Worm (Caenorhabditis elegans) whole organism, early embryonic: ENCODE measurements around the gene mfsd-13.2.

ENCODE experiments used
- B0310.2 ChIP-seq: sonication (generic microtip); optimal IDR thresholded peaks from 2 replicates; lab custom pipeline; 2016; ENCODE audit warnings: mild to moderate bottlenecking, missing genetic modification characterization, missing compliant biosample characterization
- F13C5.2 ChIP-seq: sonication (generic microtip); optimal IDR thresholded peaks from 2 replicates; lab custom pipeline; 2017; ENCODE audit warnings: mild to moderate bottlenecking, missing genetic modification characterization, inconsistent platforms, missing compliant biosample characterization
- aly-1 ChIP-seq: sonication (generic microtip); optimal IDR thresholded peaks from 2 replicates; lab custom pipeline; 2016; ENCODE audit warnings: missing genetic modification characterization, missing compliant biosample characterization
- ama-1 ChIP-seq: fragments of 150-350 bp; optimal IDR thresholded peaks from 2 replicates; lab custom pipeline; 2014
- ceh-13 ChIP-seq: fragments of 200-800 bp; sonication (Bioruptor generic); optimal IDR thresholded peaks from 2 replicates; lab custom pipeline; 2018; ENCODE audit warnings: mild to moderate bottlenecking, missing genetic modification characterization, missing compliant biosample characterization
- ceh-36 ChIP-seq: sonication (generic microtip); optimal IDR thresholded peaks from 2 replicates; lab custom pipeline; 2016; ENCODE audit warnings: missing genetic modification characterization, inconsistent platforms, missing compliant biosample characterization
- ets-7 ChIP-seq: sonication (generic microtip); optimal IDR thresholded peaks from 2 replicates; lab custom pipeline; 2016; ENCODE audit warnings: missing genotype, missing genetic modification characterization, missing compliant biosample characterization
- flt-1 ChIP-seq: fragments of 200-800 bp; sonication (Bioruptor generic); IDR thresholded peaks from 2 replicates; pipeline ENCODE4 v1.3.6; 2022; ENCODE audit warnings: missing genetic modification characterization, missing compliant biosample characterization
- hmbx-1 ChIP-seq: sonication (generic microtip); optimal IDR thresholded peaks from 2 replicates; lab custom pipeline; 2016; ENCODE audit warnings: mild to moderate bottlenecking, missing genetic modification characterization, missing compliant biosample characterization
- hmg-4 ChIP-seq: fragments of 200-800 bp; sonication (Bioruptor generic); optimal IDR thresholded peaks from 2 replicates; lab custom pipeline; 2018; ENCODE audit warnings: mild to moderate bottlenecking, missing genetic modification characterization, missing compliant biosample characterization
- hnd-1 ChIP-seq: sonication (generic microtip); optimal IDR thresholded peaks from 2 replicates; lab custom pipeline; 2016; ENCODE audit warnings: missing genetic modification characterization, missing compliant biosample characterization
- pes-1 ChIP-seq: fragments of 200-800 bp; sonication (Bioruptor generic); IDR thresholded peaks from 2 replicates; pipeline ENCODE4 v1.3.6; 2022; ENCODE audit warnings: missing genetic modification reagents, missing genetic modification characterization, missing compliant biosample characterization
- scrt-1 ChIP-seq: fragments of 200-800 bp; sonication (Bioruptor generic); IDR thresholded peaks from 2 replicates; pipeline ENCODE4 v1.3.6; 2022; ENCODE audit warnings: missing genetic modification characterization, missing compliant biosample characterization
- sea-1 ChIP-seq: fragments of 200-800 bp; sonication (Bioruptor generic); conservative IDR thresholded peaks from 2 replicates; pipeline ENCODE4 v1.3.6; 2022; ENCODE audit warnings: missing genetic modification characterization, missing compliant biosample characterization
- tbx-11 ChIP-seq: fragments of 200-800 bp; sonication (Bioruptor generic); IDR thresholded peaks from 2 replicates; pipeline ENCODE4 v1.3.6; 2022; ENCODE audit warnings: missing genetic modification characterization, missing compliant biosample characterization
- tbx-37 ChIP-seq: fragments of 200-800 bp; sonication (Bioruptor generic); conservative IDR thresholded peaks from 2 replicates; pipeline ENCODE4 v1.3.6; 2022; ENCODE audit warnings: missing genetic modification reagents, missing genetic modification characterization, missing compliant biosample characterization
- tra-4 ChIP-seq: sonication (generic microtip); optimal IDR thresholded peaks from 2 replicates; lab custom pipeline; 2017; ENCODE audit warnings: missing genetic modification characterization, missing compliant biosample characterization

Gene mfsd-13.2

DNA sequence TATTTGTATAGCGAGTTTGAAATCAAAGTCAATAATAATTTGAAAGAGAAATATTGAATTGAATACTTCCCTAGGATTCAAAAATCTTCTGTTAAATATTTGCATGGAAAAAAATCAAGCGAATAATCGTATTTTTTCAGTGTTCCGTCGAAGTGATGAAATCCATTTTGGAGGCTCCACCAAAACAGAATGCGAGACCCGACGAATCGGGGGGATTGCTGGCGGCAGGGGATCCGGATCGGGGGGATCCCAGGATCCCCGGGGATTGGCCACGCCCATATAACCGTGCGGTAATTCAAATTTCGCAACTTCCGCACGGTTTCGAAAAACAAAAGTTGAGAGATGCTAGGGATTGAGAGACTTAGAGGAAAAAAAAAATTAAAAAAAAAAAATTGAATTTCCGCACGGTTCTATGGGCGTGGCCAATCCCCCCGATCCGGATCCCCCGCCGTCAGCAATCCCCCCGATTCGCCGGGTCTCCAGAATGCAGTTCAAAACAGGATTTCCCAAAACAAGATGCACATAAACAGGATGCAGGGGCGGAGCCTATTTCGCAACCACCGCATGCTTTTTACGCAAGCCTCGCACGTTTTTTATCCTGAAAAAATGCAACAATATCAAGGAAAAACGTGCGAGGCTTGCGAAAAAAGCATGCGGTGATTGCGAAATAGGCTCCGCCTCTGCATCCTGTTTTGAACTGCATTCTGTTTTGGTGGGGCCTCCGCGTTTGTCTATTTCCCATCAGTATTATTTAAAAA is 42.8 kb downstream of the mfsd-13.2 start, which contains the start of gene F10E7.11:
TSS of gene F10E7.11 (minus strand) at position 232 of the 758 bp plus-strand sequence.
- TF ChIP-seq flt-1 (GFP tag; lab: Robert Waterston, UW) (no peak), tra-4 (no peak), ets-7 (no peak), hmbx-1 (tag; lab: Kevin White, UChicago) (no peak), hnd-1 (tag; lab: Kevin White, UChicago) (no peak), ceh-13 (GFP tag; lab: Kevin White, UChicago) (no peak), ceh-36 (no peak)

DNA sequence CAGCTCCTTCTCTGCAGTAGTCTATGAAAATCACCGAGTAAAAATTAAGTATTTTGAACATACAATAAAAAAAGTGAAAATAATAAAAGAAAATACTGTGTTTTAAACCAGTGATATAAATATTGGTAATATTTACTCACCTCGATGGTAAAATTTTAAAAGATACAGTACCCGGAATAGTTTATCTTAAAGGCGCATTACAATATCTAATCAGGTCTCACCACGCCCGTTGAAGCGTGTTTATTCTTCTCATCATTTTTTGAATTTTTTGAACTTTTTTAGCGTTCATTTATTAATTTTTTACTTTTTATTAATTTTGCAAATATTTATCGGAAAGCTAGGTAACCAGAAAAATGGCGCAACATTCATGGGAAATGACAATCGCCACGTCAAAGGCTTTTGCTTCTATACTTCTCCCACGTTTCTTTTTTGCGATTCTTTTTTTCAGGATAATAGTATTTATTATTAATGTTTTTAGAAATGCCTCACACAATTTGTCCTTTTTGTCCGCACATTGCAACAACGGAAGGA is 43.8 kb downstream of the mfsd-13.2 start, which contains the start of gene F10E7.2:
TSS of gene F10E7.2 (plus strand) at position 481 of the 531 bp plus-strand sequence.
- TF ChIP-seq tra-4 (no peak), ceh-13 (GFP tag; lab: Kevin White, UChicago) (no peak), B0310.2 (tag; lab: Kevin White, UChicago) (no peak), hmbx-1 (tag; lab: Kevin White, UChicago) (no peak), tbx-11 (GFP tag; lab: Robert Waterston, UW) (no peak), pes-1 (GFP tag; lab: Robert Waterston, UW) (no peak), aly-1 (tag; lab: Kevin White, UChicago) (no peak), ama-1 (lab: Kevin White, UChicago) (no peak), sea-1 (GFP tag; lab: Robert Waterston, UW) (no peak), hnd-1 (tag; lab: Kevin White, UChicago) (no peak), ets-7 (no peak), hmg-4 (no peak), F13C5.2 (no peak)

DNA sequence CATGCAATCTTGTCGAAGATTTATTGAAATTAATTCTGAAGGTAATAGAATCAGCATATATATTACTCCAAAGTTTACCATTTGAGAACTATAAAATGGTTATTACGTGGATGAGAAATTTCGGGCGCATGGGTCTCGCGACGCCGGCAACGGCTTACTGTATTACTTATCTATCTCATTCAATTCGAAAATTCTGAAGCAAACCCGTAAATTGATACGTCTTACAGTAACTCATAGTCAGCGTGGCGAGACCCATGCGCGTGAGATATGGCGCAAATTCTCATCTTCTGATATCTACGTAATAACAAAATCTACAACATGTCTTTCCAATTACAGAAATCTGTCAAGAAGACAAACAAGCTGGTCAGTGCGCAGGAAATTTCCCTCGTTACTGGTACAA is 46.1 kb downstream of the mfsd-13.2 start:
- TF ChIP-seq hnd-1 (tag; lab: Kevin White, UChicago) (no peak), ceh-36 (no peak), scrt-1 (GFP tag; lab: Robert Waterston, UW) (no peak)

DNA sequence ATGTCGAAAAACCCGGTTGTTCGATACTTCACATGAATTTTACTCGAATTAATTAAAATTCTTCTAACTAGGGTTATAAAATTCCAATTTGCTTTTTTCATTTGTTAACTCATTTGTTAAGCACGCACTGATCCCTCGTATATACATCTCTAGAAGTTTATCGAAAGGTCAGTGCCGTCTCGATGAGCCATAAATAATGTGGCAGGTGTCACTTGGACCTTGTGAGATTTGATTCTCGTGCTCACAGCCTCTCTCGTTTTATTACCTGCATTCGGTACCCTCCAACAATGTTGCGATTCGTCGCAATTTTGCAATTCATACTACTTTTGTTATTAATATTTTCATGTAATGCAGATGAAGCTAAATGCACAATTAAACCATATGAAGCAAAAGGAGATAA is 49.3 kb downstream of the mfsd-13.2 start, which contains the start of gene spon-1:
TSS of gene spon-1 (plus strand) at position 208 of the 400 bp plus-strand sequence.
- TF ChIP-seq tbx-37 (no peak), hmg-4 (no peak), F13C5.2 (no peak), ceh-36 (no peak), ceh-13 (GFP tag; lab: Kevin White, UChicago) (no peak), ama-1 (lab: Kevin White, UChicago) (no peak), scrt-1 (GFP tag; lab: Robert Waterston, UW) (no peak), tbx-11 (GFP tag; lab: Robert Waterston, UW) (no peak), pes-1 (GFP tag; lab: Robert Waterston, UW) (no peak), sea-1 (GFP tag; lab: Robert Waterston, UW) (no peak), tra-4 (no peak), aly-1 (tag; lab: Kevin White, UChicago) (no peak), ets-7 (no peak), B0310.2 (tag; lab: Kevin White, UChicago) (no peak), hmbx-1 (tag; lab: Kevin White, UChicago) (no peak)

DNA sequence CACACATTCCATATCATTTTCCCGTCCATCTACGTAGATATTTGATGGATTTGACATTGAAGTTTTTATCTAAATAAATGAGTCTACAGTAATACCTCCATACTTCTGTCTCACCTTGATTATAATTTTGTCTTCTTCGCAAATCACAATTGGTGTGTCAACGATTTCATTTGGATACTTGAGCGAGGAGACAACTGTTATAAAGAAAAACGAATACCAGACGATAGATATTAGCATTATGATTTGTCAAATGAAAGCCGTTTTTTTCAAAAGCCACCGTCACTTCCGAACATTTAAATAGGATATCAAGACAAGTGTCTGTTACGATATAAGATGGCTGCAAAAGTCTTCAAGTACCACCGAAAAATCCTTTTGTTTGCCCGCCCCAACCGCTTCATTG is 50.0 kb downstream of the mfsd-13.2 start, which contains the start of gene cutl-5:
TSS of gene cutl-5 (minus strand) at position 269 of the 400 bp plus-strand sequence.
- TF ChIP-seq pes-1 (GFP tag; lab: Robert Waterston, UW) (no peak), sea-1 (GFP tag; lab: Robert Waterston, UW) (no peak), scrt-1 (GFP tag; lab: Robert Waterston, UW) (no peak), tra-4 (no peak), ceh-36 (no peak), ama-1 (lab: Kevin White, UChicago) (no peak), aly-1 (tag; lab: Kevin White, UChicago) (no peak), ets-7 (no peak), hmg-4 (no peak), ceh-13 (GFP tag; lab: Kevin White, UChicago) (no peak), B0310.2 (tag; lab: Kevin White, UChicago) (no peak)

DNA sequence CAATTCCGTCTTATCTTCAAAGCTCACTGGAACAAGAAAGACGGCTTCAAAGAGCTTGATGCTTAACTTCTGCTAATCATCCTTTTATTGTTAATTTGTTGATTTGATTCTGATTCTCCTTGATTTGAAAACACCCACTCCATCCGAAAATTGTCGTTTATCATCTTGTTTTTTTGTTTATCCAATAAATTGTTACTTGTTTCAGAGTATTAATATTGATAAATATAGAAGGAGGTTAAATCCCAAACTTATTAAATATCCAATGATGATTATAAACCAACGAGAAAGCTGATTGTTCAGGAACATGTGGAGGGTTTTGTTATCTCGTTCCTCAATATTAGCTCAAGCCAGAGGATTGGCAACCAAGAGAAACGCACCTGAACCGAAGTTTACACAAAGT is 52.9 kb downstream of the mfsd-13.2 start, which contains the start of gene F10E7.6:
TSS of gene F10E7.6 (plus strand) at position 301 of the 400 bp plus-strand sequence.
- TF ChIP-seq ets-7 (no peak), pes-1 (GFP tag; lab: Robert Waterston, UW) (no peak), tbx-37 (no peak), scrt-1 (GFP tag; lab: Robert Waterston, UW) (no peak), aly-1 (tag; lab: Kevin White, UChicago) (no peak), ceh-13 (GFP tag; lab: Kevin White, UChicago) (no peak), flt-1 (GFP tag; lab: Robert Waterston, UW) (no peak), tbx-11 (GFP tag; lab: Robert Waterston, UW) (no peak), hnd-1 (tag; lab: Kevin White, UChicago) (no peak), hmg-4 (no peak), hmbx-1 (tag; lab: Kevin White, UChicago) (no peak), tra-4 (no peak), F13C5.2 (no peak), B0310.2 (tag; lab: Kevin White, UChicago) (no peak), ama-1 (lab: Kevin White, UChicago) (no peak)
